Worm (Caenorhabditis elegans) whole organism, L4/young adult: Measurements from ENCODE around the gene F17H10.2.

Experiments
- W03F9.2 ChIP-seq: fragments of 150-350 bp; optimal IDR thresholded peaks from 2 replicates; lab custom pipeline; 2014; ENCODE audit warnings: missing biosample characterization, missing genetic modification characterization
- dao-5 ChIP-seq: sonication (generic microtip); optimal IDR thresholded peaks from 2 replicates; lab custom pipeline; 2016; ENCODE audit warnings: missing genotype, missing genetic modification characterization, moderate library complexity, missing compliant biosample characterization
- him-1 ChIP-seq: sonication (generic microtip); optimal IDR thresholded peaks from 2 replicates; lab custom pipeline; 2016; ENCODE audit warnings: missing genotype, missing genetic modification reagents, missing genetic modification characterization, missing compliant biosample characterization

DNA sequence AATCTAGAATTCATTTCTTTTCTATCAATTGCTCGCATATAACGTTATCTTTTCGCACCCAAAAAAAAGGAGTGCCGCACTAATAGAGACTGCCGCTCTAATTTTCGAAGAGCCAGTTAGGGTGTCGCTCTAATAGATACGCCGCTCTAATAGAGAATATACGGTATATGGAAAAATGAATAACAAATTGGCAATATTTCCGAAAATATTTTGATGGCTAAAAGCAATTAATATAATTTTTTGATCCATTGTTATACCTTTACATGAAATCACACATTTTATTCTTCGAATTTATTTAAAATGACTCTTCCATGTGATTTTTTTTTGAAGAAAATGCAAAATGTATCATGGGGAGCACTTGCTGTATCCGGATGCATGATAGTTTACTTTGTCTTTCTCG lies 35.7 kb upstream of the F17H10.2 start, which contains the start of gene K03A11.4:
- TF ChIP-seq him-1 (tag; lab: Kevin White, UChicago), result no peak
- TF ChIP-seq dao-5 (tag; lab: Kevin White, UChicago), result no peak
- TF ChIP-seq W03F9.2 (tag; lab: Kevin White, UChicago), result no peak
